Worm (Caenorhabditis elegans): Measurements from ENCODE around the gene skr-17.

ce11 chrII:7765456-7765855 lies 17.9 kb upstream of the skr-17 start, which contains the start of gene srh-39:
- TF ChIP-seq ceh-2 (tag; optimal IDR thresholded peaks at IDR 0.05) (no peak), pag-3 (tag; optimal IDR thresholded peaks at IDR 0.05; ENCODE audit: borderline replicate concordance) (no peak), dmd-4 (tag; optimal IDR thresholded peaks at IDR 0.05; ENCODE audit: borderline replicate concordance) (no peak), fkh-10 (GFP tag; optimal IDR thresholded peaks at IDR 0.05) (no peak), lim-6 (tag; optimal IDR thresholded peaks at IDR 0.05) (no peak), npax-4 (tag; optimal IDR thresholded peaks at IDR 0.05) (no peak), nhr-11 (tag; optimal IDR thresholded peaks at IDR 0.05) (no peak), madf-2 (tag; optimal IDR thresholded peaks at IDR 0.05) (no peak), ref-2 (tag; optimal IDR thresholded peaks at IDR 0.05) (no peak)

Measured in whole organism, late embryonic.